Fruit fly (Drosophila melanogaster) whole organism, embryonic: ENCODE results near the gene Hsp70Ba.

Source experiments
- Atf-2 ChIP-seq: fragments of 200-800 bp; sonication (Bioruptor generic); optimal IDR thresholded peaks from 2 replicates; lab custom pipeline; 2016; ENCODE audit warnings: missing biosample characterization, missing genetic modification characterization
- Atf3 ChIP-seq: fragments of 200-800 bp; sonication (Bioruptor generic); optimal IDR thresholded peaks from 3 replicates; lab custom pipeline; 2016; ENCODE audit warnings: missing biosample characterization, missing genetic modification characterization
- CG11695 ChIP-seq: fragments of 200-800 bp; sonication (Bioruptor generic); IDR thresholded peaks from 3 replicates; pipeline ENCODE4 v1.3.6; 2022; ENCODE audit warnings: missing biosample characterization, missing genetic modification characterization
- CG11696 ChIP-seq: fragments of 200-800 bp; sonication (Bioruptor generic); IDR thresholded peaks from 2 replicates; pipeline ENCODE4 v1.3.6; 2022; ENCODE audit warnings: missing biosample characterization, missing genetic modification characterization
- CG11723 ChIP-seq: fragments of 200-800 bp; sonication (Bioruptor generic); optimal IDR thresholded peaks from 2 replicates; lab custom pipeline; 2017; ENCODE audit warnings: missing biosample characterization, mild to moderate bottlenecking, missing genetic modification characterization
- CG12104 ChIP-seq: fragments of 200-800 bp; sonication (Bioruptor generic); optimal IDR thresholded peaks from 3 replicates; lab custom pipeline; 2016; ENCODE audit warnings: missing biosample characterization, missing genetic modification characterization
- CG12155 ChIP-seq: fragments of 200-800 bp; sonication (Bioruptor generic); optimal IDR thresholded peaks from 3 replicates; lab custom pipeline; 2016; ENCODE audit warnings: missing biosample characterization, missing genetic modification characterization
- CG1832 ChIP-seq: fragments of 200-800 bp; sonication (Bioruptor generic); optimal IDR thresholded peaks from 2 replicates; lab custom pipeline; 2017; ENCODE audit warnings: missing biosample characterization, mild to moderate bottlenecking, missing genetic modification characterization, inconsistent platforms
- CG18764 ChIP-seq: fragments of 200-800 bp; sonication (Bioruptor generic); optimal IDR thresholded peaks from 3 replicates; lab custom pipeline; 2016; ENCODE audit warnings: missing biosample characterization, missing genetic modification characterization
- CG2202 ChIP-seq: fragments of 200-800 bp; sonication (Bioruptor generic); optimal IDR thresholded peaks from 2 replicates; lab custom pipeline; 2018; ENCODE audit warnings: missing biosample characterization, mild to moderate bottlenecking, missing genetic modification characterization
- CG31224 ChIP-seq: fragments of 200-800 bp; sonication (Bioruptor generic); IDR thresholded peaks from 2 replicates; pipeline ENCODE4 v1.3.6; 2022; ENCODE audit warnings: missing biosample characterization, missing genetic modification characterization
- CG31388 ChIP-seq: fragments of 200-800 bp; sonication (Bioruptor generic); optimal IDR thresholded peaks from 2 replicates; lab custom pipeline; 2016; ENCODE audit warnings: missing biosample characterization, missing genetic modification characterization
- CG32772 ChIP-seq: fragments of 200-800 bp; sonication (Bioruptor generic); IDR thresholded peaks from 2 replicates; pipeline ENCODE4 v1.3.6; 2022; ENCODE audit warnings: missing biosample characterization, missing genetic modification characterization
- CG4328 ChIP-seq: fragments of 200-800 bp; sonication (Bioruptor generic); optimal IDR thresholded peaks from 3 replicates; lab custom pipeline; 2017; ENCODE audit warnings: missing biosample characterization, missing genetic modification reagents, missing genetic modification characterization
- CG4730 ChIP-seq: fragments of 200-800 bp; sonication (Bioruptor generic); IDR thresholded peaks from 2 replicates; pipeline ENCODE4 v1.3.6; 2022; ENCODE audit warnings: missing biosample characterization, missing genetic modification characterization
- CG4854 ChIP-seq: fragments of 200-800 bp; sonication (Bioruptor generic); optimal IDR thresholded peaks from 2 replicates; lab custom pipeline; 2016; ENCODE audit warnings: missing biosample characterization, missing genetic modification characterization, inconsistent platforms
- CG7372 ChIP-seq: fragments of 200-800 bp; sonication (Bioruptor generic); IDR thresholded peaks from 2 replicates; pipeline ENCODE4 v1.3.6; 2022; ENCODE audit warnings: missing biosample characterization, missing genetic modification characterization
- CG7987 ChIP-seq: fragments of 200-800 bp; sonication (Bioruptor generic); optimal IDR thresholded peaks from 2 replicates; lab custom pipeline; 2018; ENCODE audit warnings: missing biosample characterization, mild to moderate bottlenecking, missing genetic modification characterization, moderate library complexity
- CG8924 ChIP-seq: fragments of 200-800 bp; optimal IDR thresholded peaks from 3 replicates; lab custom pipeline; 2019; ENCODE audit warnings: missing biosample characterization, mild to moderate bottlenecking, missing genetic modification characterization, moderate library complexity
- CTCF ChIP-seq: fragments of 200-800 bp; sonication (Bioruptor generic); optimal IDR thresholded peaks from 2 replicates; lab custom pipeline; 2017; ENCODE audit warnings: missing biosample characterization, mild to moderate bottlenecking, missing genetic modification characterization, moderate library complexity
- Dfd ChIP-seq, 2 experiments: fragments of >200 bp; optimal IDR thresholded peaks; 2 replicates each; lab custom pipeline; 2017; ENCODE audit warnings: missing biosample characterization in 2 of 2, missing genetic modification characterization in 2 of 2
- Ets97D ChIP-seq: fragments of 200-800 bp; sonication (Bioruptor generic); optimal IDR thresholded peaks from 3 replicates; lab custom pipeline; 2016; ENCODE audit warnings: missing biosample characterization, missing genetic modification characterization
- Fer3 ChIP-seq: fragments of 200-800 bp; sonication (Bioruptor generic); optimal IDR thresholded peaks from 2 replicates; lab custom pipeline; 2018; ENCODE audit warnings: missing biosample characterization, mild to moderate bottlenecking, missing genetic modification characterization, moderate library complexity
- Gsc ChIP-seq: fragments of 200-800 bp; sonication (Bioruptor generic); IDR thresholded peaks from 2 replicates; pipeline ENCODE4 v1.3.6; 2022; ENCODE audit warnings: missing biosample characterization, missing genetic modification characterization
- Gug ChIP-seq: fragments of 200-800 bp; sonication (Bioruptor generic); IDR thresholded peaks from 4 replicates; pipeline ENCODE4 v1.3.6; 2022; ENCODE audit warnings: missing biosample characterization, missing genetic modification characterization
- H2.0 ChIP-seq: fragments of 200-800 bp; sonication (Bioruptor generic); IDR thresholded peaks from 2 replicates; pipeline ENCODE4 v1.3.6; 2022; ENCODE audit warnings: missing biosample characterization, missing genetic modification characterization
- HHEX ChIP-seq: fragments of 200-800 bp; sonication (Bioruptor generic); optimal IDR thresholded peaks from 3 replicates; lab custom pipeline; 2017; ENCODE audit warnings: missing biosample characterization, mild to moderate bottlenecking, missing genetic modification characterization, missing genetic modification reagents
- Hmr ChIP-seq: fragments of 200-800 bp; sonication (Bioruptor generic); optimal IDR thresholded peaks from 3 replicates; lab custom pipeline; 2017; ENCODE audit warnings: mild to moderate bottlenecking, missing biosample characterization, missing genetic modification reagents, missing genetic modification characterization
- Hmx ChIP-seq: fragments of 200-800 bp; sonication (Bioruptor generic); optimal IDR thresholded peaks from 2 replicates; lab custom pipeline; 2016; ENCODE audit warnings: missing biosample characterization, missing genetic modification characterization
- Hr78 ChIP-seq, 2 experiments: fragments of 200-800 bp in 1 of 2; fragments of >200 bp in 1 of 2; sonication (Bioruptor generic) in 1 of 2; optimal IDR thresholded peaks; 2 replicates each; lab custom pipeline; 2017 to 2019; ENCODE audit warnings: missing biosample characterization in 2 of 2, missing genetic modification characterization in 2 of 2, mild to moderate bottlenecking in 1 of 2, moderate library complexity in 1 of 2
- Jarid2 ChIP-seq: fragments of 200-800 bp; sonication (Bioruptor generic); optimal IDR thresholded peaks from 3 replicates; lab custom pipeline; 2017; ENCODE audit warnings: mild to moderate bottlenecking, missing biosample characterization, missing genetic modification reagents, missing genetic modification characterization
- MESR4 ChIP-seq: fragments of 200-800 bp; sonication (Bioruptor generic); optimal IDR thresholded peaks from 2 replicates; lab custom pipeline; 2018; ENCODE audit warnings: missing biosample characterization, mild to moderate bottlenecking, missing genetic modification characterization, moderate library complexity
- Oli ChIP-seq: fragments of 200-800 bp; sonication (Bioruptor generic); optimal IDR thresholded peaks from 2 replicates; lab custom pipeline; 2018; ENCODE audit warnings: missing biosample characterization, mild to moderate bottlenecking, missing genetic modification characterization, moderate library complexity
- Sox102F ChIP-seq: fragments of 200-800 bp; sonication (Bioruptor generic); optimal IDR thresholded peaks from 2 replicates; lab custom pipeline; 2018; ENCODE audit warnings: missing biosample characterization, mild to moderate bottlenecking, missing genetic modification characterization, moderate library complexity
- Ssrp ChIP-seq: fragments of 200-800 bp; sonication (Bioruptor generic); optimal IDR thresholded peaks from 2 replicates; lab custom pipeline; 2018; ENCODE audit warnings: missing biosample characterization, mild to moderate bottlenecking, missing genetic modification characterization, moderate library complexity
- ap ChIP-seq: fragments of 200-800 bp; sonication (Bioruptor generic); IDR thresholded peaks from 2 replicates; pipeline ENCODE4 v1.3.6; 2022; ENCODE audit warnings: missing biosample characterization, missing genetic modification characterization
- corto ChIP-seq: fragments of 200-800 bp; sonication (Bioruptor generic); optimal IDR thresholded peaks from 2 replicates; lab custom pipeline; 2016; ENCODE audit warnings: missing biosample characterization, mild to moderate bottlenecking, missing genetic modification characterization, moderate library complexity
- cwo ChIP-seq: fragments of 200-800 bp; sonication (Bioruptor generic); optimal IDR thresholded peaks from 3 replicates; lab custom pipeline; 2017; ENCODE audit warnings: missing biosample characterization, missing genetic modification characterization, mild to moderate bottlenecking, moderate library complexity, missing genetic modification reagents
- disco-r ChIP-seq: fragments of 200-800 bp; sonication (Bioruptor generic); optimal IDR thresholded peaks from 2 replicates; lab custom pipeline; 2016; ENCODE audit warnings: missing biosample characterization, missing genetic modification characterization
- eve ChIP-seq, 2 experiments: fragments of >200 bp; optimal IDR thresholded peaks; 2 replicates each; lab custom pipeline; 2017; ENCODE audit warnings: missing biosample characterization in 2 of 2, missing genetic modification characterization in 2 of 2
- kah ChIP-seq: fragments of 200-800 bp; sonication (Bioruptor generic); optimal IDR thresholded peaks from 2 replicates; lab custom pipeline; 2018; ENCODE audit warnings: missing biosample characterization, mild to moderate bottlenecking, missing genetic modification characterization
- luna ChIP-seq: fragments of 200-800 bp; sonication (Bioruptor generic); optimal IDR thresholded peaks from 2 replicates; lab custom pipeline; 2016; ENCODE audit warnings: missing biosample characterization, missing genetic modification characterization
- org-1 ChIP-seq: fragments of 200-800 bp; sonication (Bioruptor generic); optimal IDR thresholded peaks from 2 replicates; lab custom pipeline; 2017; ENCODE audit warnings: missing biosample characterization, missing genetic modification characterization
- otp ChIP-seq: fragments of 200-800 bp; sonication (Bioruptor generic); IDR thresholded peaks from 3 replicates; pipeline ENCODE4, ENCODE4 v1.3.6; 2022; ENCODE audit warnings: missing biosample characterization, missing genetic modification characterization
- pros ChIP-seq: fragments of 200-800 bp; sonication (Bioruptor generic); optimal IDR thresholded peaks from 3 replicates; lab custom pipeline; 2019; ENCODE audit warnings: missing biosample characterization, mild to moderate bottlenecking, missing genetic modification characterization, moderate library complexity
- psq ChIP-seq: fragments of 200-800 bp; sonication (Bioruptor generic); optimal IDR thresholded peaks from 2 replicates; lab custom pipeline; 2017; ENCODE audit warnings: missing biosample characterization, missing genetic modification characterization
- sens-2 ChIP-seq: fragments of 200-800 bp; sonication (Bioruptor generic); IDR thresholded peaks from 2 replicates; pipeline ENCODE4 v1.3.6; 2022; ENCODE audit warnings: missing biosample characterization, missing genetic modification characterization
- sisA ChIP-seq: fragments of 200-800 bp; sonication (Bioruptor generic); IDR thresholded peaks from 2 replicates; pipeline ENCODE4 v1.3.6; 2022; ENCODE audit warnings: missing biosample characterization, missing genetic modification characterization
- slp2 ChIP-seq: fragments of 200-800 bp; sonication (Bioruptor generic); optimal IDR thresholded peaks from 2 replicates; lab custom pipeline; 2016; ENCODE audit warnings: missing biosample characterization, missing genetic modification characterization
- tap ChIP-seq: fragments of 200-800 bp; optimal IDR thresholded peaks from 3 replicates; lab custom pipeline; 2019; ENCODE audit warnings: missing biosample characterization, mild to moderate bottlenecking, missing genetic modification characterization, moderate library complexity
- tgo ChIP-seq: fragments of 200-800 bp; sonication (Bioruptor generic); IDR thresholded peaks from 3 replicates; pipeline ENCODE4 v1.3.6; 2022; ENCODE audit warnings: missing biosample characterization, missing genetic modification characterization
- unpg ChIP-seq: fragments of 200-800 bp; sonication (Bioruptor generic); optimal IDR thresholded peaks from 3 replicates; lab custom pipeline; 2018; ENCODE audit warnings: missing biosample characterization, mild to moderate bottlenecking, missing genetic modification characterization, moderate library complexity

Gene Hsp70Ba

dm6 chr3R:12451376-12451775, 16.2 kb downstream of the Hsp70Ba start (continued):
- TF ChIP-seq Gsc (GFP tag; lab: Robert Waterston, UW) (no peak), Ets97D (GFP tag; lab: Kevin White, UChicago) (no peak), Jarid2 (GFP tag; lab: Kevin White, UChicago) (no peak), kah (GFP tag; lab: Kevin White, UChicago) (no peak), CG11695 (GFP tag; lab: Robert Waterston, UW) (no peak), luna (GFP tag; lab: Kevin White, UChicago) (no peak), Hr78 (GFP tag; optimal IDR thresholded peaks at IDR 0.05; lab: Kevin White, UChicago) (no peak), CG11723 (GFP tag; lab: Kevin White, UChicago) (no peak), CG12104 (GFP tag; lab: Kevin White, UChicago) (no peak), otp (GFP tag; lab: Robert Waterston, UW) (no peak), CG1832 (GFP tag; lab: Kevin White, UChicago) (no peak), Ssrp (tag; lab: Kevin White, UChicago) (peak; percentile 4), CG4730 (no peak), CG2202 (tag; lab: Kevin White, UChicago) (no peak), CG8924 (tag; lab: Kevin White, UChicago) (peak; percentile 5), Dfd (GFP tag; optimal IDR thresholded peaks at IDR 0.05; lab: Kevin White, UChicago) (no peak), ap (peak; percentile 35; the same call in 1 of the 2 replicates), Atf3 (no peak), psq (GFP tag; lab: Kevin White, UChicago) (no peak), Sox102F (GFP tag; lab: Kevin White, UChicago) (peak; percentile 73), CG31224 (GFP tag; lab: Robert Waterston, UW) (no peak), pros (no peak), Oli (tag; lab: Kevin White, UChicago) (peak; percentile 58), tgo (GFP tag; lab: Robert Waterston, UW) (peak; percentile 59; the same call in 2 of the 3 replicates), CG11696 (no peak), tap (peak; percentile 57), CG18764 (GFP tag; lab: Kevin White, UChicago) (no peak), CG4328 (GFP tag; lab: Kevin White, UChicago) (no peak), unpg (GFP tag; lab: Kevin White, UChicago) (peak; percentile 52), CG7987 (no peak), CG31388 (GFP tag; lab: Kevin White, UChicago) (no peak), CG4854 (no peak), H2.0 (GFP tag; lab: Robert Waterston, UW) (peak; percentile 43; the same call in 1 of the 2 replicates), MESR4 (GFP tag; lab: Kevin White, UChicago) (no peak), org-1 (no peak), Hmx (GFP tag; lab: Kevin White, UChicago) (no peak), eve (GFP tag; optimal IDR thresholded peaks at IDR 0.05; lab: Kevin White, UChicago) (no peak), Fer3 (tag; lab: Kevin White, UChicago) (peak; percentile 48), Atf-2 (GFP tag; lab: Kevin White, UChicago) (no peak), sens-2 (GFP tag; lab: Robert Waterston, UW) (no peak), corto (GFP tag; lab: Kevin White, UChicago) (no peak), slp2 (GFP tag; lab: Kevin White, UChicago) (peak; percentile 24), CG32772 (GFP tag; lab: Robert Waterston, UW) (0 out of 2 replicates have a peak, but pooled peaks have one; percentile 29), Hmr (no peak), cwo (GFP tag; lab: Kevin White, UChicago) (no peak), sisA (GFP tag; lab: Robert Waterston, UW) (0 out of 2 replicates have a peak, but pooled peaks have one; percentile 31), CG12155 (GFP tag; lab: Kevin White, UChicago) (no peak), HHEX (GFP tag; lab: Kevin White, UChicago) (peak; percentile 0), Gug (GFP tag; lab: Robert Waterston, UW) (no peak), disco-r (GFP tag; lab: Kevin White, UChicago) (no peak), CTCF (GFP tag; lab: Kevin White, UChicago) (no peak), CG7372 (GFP tag; lab: Robert Waterston, UW) (no peak)
